Worm (Caenorhabditis elegans): ENCODE results near the gene R11E3.1.

Gene R11E3.1

DNA sequence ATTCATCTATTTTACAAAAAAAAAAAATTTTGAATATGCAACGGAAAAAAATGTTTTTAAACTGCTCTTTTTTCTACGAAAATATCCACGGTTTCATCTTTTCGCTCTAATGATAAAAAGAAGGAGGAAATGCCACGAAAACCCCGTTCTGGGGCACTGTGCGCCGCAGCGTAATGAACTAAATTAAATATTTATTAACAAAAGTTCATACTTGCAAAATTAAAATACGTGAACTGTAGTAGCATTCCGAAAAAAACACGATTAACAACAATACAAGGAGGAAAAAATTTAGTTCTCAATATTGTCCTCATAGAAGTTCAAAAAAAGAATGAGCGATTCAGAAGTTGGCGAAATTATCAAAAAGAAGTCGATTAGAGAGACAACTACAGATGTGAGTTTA, at the start of gene R11E3.1:
R11E3.1 (plus strand) TSS at position 301 of the 400 bp plus-strand sequence.
- TF ChIP-seq cnd-1 (tag; optimal IDR thresholded peaks at IDR 0.05) (no peak), ces-1 (GFP tag; optimal IDR thresholded peaks at IDR 0.05) (no peak), sptf-1 (tag; optimal IDR thresholded peaks at IDR 0.05) (no peak), snpc-4 (tag; optimal IDR thresholded peaks at IDR 0.05) (no peak), tbx-8 (GFP tag; optimal IDR thresholded peaks at IDR 0.05) (no peak)

DNA sequence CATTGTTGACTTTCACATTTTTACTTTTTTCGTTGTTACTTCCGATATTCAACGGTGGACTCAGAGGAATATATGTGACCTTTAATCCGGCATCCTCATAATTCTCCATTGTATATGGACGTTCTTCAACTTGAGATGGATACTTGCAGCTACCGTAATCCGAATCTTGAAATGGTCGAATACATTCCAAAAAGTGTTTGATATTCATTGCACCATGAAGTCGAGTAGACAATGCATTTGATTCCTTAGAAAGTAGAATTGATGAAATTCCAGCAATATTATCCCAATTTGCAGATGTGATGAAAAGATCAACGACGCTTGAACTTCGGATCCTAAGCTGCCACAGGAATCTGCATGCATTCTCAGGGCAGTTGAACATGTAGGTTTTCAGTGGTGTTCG, 47.1 kb upstream of the R11E3.1 start:
- TF ChIP-seq snpc-4 (tag; optimal IDR thresholded peaks at IDR 0.05) (no peak), bed-3 (GFP tag; optimal IDR thresholded peaks at IDR 0.05) (no peak), ces-1 (GFP tag; optimal IDR thresholded peaks at IDR 0.05) (no peak), pha-4 (tag; optimal IDR thresholded peaks at IDR 0.05) (no peak), ztf-11 (tag; optimal IDR thresholded peaks at IDR 0.05) (no peak), nhr-2 (tag; optimal IDR thresholded peaks at IDR 0.05) (no peak), mab-5 (tag; optimal IDR thresholded peaks at IDR 0.05) (no peak), ceh-83 (GFP tag; optimal IDR thresholded peaks at IDR 0.05) (no peak), sem-2 (GFP tag; optimal IDR thresholded peaks at IDR 0.05) (no peak), elt-1 (tag; optimal IDR thresholded peaks at IDR 0.05; ENCODE audit: borderline replicate concordance, insufficient read depth) (no peak), sptf-1 (tag; optimal IDR thresholded peaks at IDR 0.05) (no peak), M03D4.4 (tag; optimal IDR thresholded peaks at IDR 0.05) (no peak), tbx-8 (GFP tag; optimal IDR thresholded peaks at IDR 0.05) (no peak)

DNA sequence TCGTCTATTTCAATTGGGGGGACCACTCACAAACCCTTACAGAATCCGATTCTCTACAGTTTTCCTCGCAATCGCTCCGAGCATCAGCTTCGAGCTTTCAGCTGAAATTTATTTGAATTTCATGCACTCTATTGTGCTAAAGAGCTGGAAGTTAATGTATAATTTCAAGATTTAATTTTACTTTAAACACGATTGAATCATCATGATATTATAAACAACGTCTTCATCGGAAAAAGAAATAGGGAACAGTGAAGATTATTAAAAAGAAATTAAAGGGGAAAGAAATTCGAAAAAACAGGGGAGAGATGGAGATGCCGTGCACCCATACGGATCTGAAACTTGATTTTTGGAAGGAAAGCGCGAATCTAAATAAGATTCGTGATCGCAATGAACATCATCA, 45.4 kb upstream of the R11E3.1 start, which contains the start of gene hoe-1:
hoe-1 (minus strand) TSS at position 101 of the 400 bp plus-strand sequence.
- no peak for TF ChIP-seq sptf-1 (tag; optimal IDR thresholded peaks at IDR 0.05)
- no peak for TF ChIP-seq ceh-39 (tag; optimal IDR thresholded peaks at IDR 0.05)
- no peak for TF ChIP-seq nhr-76 (tag; optimal IDR thresholded peaks at IDR 0.05)
- TF ChIP-seq tbx-8 (GFP tag; optimal IDR thresholded peaks at IDR 0.05): no peak
- TF ChIP-seq ztf-11 (tag; optimal IDR thresholded peaks at IDR 0.05): no peak

DNA sequence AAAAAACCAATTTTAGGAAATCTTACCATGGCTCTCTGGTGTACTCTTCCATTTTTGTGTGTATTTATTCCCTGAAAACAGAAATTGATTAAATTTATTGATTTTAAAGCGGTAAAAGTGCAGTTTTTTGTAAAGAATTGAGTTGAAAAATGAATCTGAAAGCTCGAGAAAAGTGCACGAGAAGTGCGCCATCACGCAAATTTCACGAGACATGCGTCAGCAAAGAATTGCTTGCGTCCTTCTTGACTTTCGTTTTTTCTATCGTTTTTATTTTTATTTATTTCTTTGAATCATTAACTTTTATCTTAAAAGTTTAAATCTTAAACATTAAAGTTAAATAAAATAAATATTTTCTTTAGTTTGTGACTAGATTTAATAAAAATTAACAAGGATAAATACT, 44.1 kb upstream of the R11E3.1 start, which contains the start of gene timm-17B.1:
timm-17B.1 (minus strand) TSS at position 71 of the 400 bp plus-strand sequence.
- TF ChIP-seq hlh-1 (tag; optimal IDR thresholded peaks at IDR 0.05) (no peak), mep-1 (tag; optimal IDR thresholded peaks at IDR 0.05) (peak; percentile 68), ces-1 (GFP tag; optimal IDR thresholded peaks at IDR 0.05) (peak; percentile 49), lsy-2 (tag; optimal IDR thresholded peaks at IDR 0.05) (peak; percentile 83), nhr-28 (tag; optimal IDR thresholded peaks at IDR 0.05) (no peak), nhr-237 (tag; optimal IDR thresholded peaks at IDR 0.05) (peak; percentile 33), lin-13 (tag; optimal IDR thresholded peaks at IDR 0.05) (peak; percentile 68), pha-4 (tag; optimal IDR thresholded peaks at IDR 0.05) (peak; percentile 1), nhr-2 (tag; optimal IDR thresholded peaks at IDR 0.05) (no peak)

DNA sequence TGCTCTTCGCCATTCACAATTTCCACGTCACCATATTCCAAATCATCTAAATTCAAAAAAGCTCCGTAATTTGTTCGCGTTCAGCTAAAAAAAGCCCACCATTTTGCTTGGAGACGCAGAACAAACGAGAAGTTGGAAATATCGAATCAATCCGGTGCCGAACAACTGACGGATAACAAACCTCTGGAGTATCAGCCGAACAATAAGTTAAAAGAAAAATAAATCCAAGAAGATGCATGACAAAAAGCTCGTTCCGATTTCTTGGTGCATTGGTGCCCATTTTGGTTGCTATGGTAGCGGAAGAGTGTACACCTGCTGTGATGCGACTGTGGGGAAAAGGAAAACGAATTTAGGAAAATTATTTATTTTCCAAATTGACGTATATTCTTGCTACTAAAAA, 42.0 kb upstream of the R11E3.1 start, which contains the start of gene tctn-1:
tctn-1 (minus strand) TSS at position 280 of the 400 bp plus-strand sequence.
- TF ChIP-seq hlh-1 (tag; optimal IDR thresholded peaks at IDR 0.05): peak; percentile 30
- no peak for TF ChIP-seq ceh-43 (GFP tag; optimal IDR thresholded peaks at IDR 0.05)
- TF ChIP-seq cnd-1 (tag; optimal IDR thresholded peaks at IDR 0.05): no peak
- TF ChIP-seq snpc-4 (tag; optimal IDR thresholded peaks at IDR 0.05): no peak

DNA sequence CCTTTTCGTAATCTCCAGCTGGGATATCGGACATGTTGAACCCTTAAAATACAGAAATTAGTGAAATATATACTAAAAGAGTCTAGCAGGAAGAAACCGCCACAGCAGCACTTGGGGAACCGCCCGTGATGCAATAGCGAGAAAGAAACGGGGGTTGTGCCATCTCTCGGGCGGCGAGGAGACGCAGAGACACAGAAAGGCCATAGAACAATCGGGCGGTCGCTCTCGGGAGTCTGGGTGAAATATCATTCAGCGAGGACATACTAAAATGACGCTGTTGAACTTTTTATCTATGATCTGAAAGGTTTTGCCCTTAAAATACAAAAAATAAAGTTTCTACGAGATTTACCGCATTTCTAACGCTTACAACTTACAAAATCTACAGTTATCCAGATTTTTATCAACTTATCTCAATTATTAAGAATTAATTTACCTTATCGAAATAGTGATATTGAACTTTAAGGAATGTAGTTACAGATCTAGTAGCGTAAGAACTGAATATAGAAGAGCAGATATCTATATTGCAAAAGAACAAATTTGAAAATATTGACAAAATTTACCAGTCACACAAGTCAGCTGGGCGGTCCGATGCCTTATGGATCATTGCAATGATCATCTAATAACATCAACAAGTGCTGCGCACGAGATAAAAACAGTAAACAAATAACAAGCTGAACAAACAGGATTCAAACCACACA, 41.0 kb upstream of the R11E3.1 start, which contains the start of gene cyc-2.1:
cyc-2.1 (minus strand) TSS at position 605 of the 698 bp plus-strand sequence.
- TF ChIP-seq lsy-2 (tag; optimal IDR thresholded peaks at IDR 0.05) (peak; percentile 76), unc-62 (GFP tag; optimal IDR thresholded peaks at IDR 0.05) (no peak), mep-1 (tag; optimal IDR thresholded peaks at IDR 0.05) (peak; percentile 55), drap-1 (GFP tag; optimal IDR thresholded peaks at IDR 0.05) (peak; percentile 33), sptf-1 (tag; optimal IDR thresholded peaks at IDR 0.05) (peak; percentile 58), zip-8 (tag; optimal IDR thresholded peaks at IDR 0.05) (peak; percentile 30), flh-1 (GFP tag; optimal IDR thresholded peaks at IDR 0.05) (peak; percentile 4), blmp-1 (tag; optimal IDR thresholded peaks at IDR 0.05) (no peak), bed-3 (GFP tag; optimal IDR thresholded peaks at IDR 0.05) (no peak), pha-4 (tag; optimal IDR thresholded peaks at IDR 0.05) (peak; percentile 22), M03D4.4 (tag; optimal IDR thresholded peaks at IDR 0.05) (peak; percentile 31), ham-2 (GFP tag; optimal IDR thresholded peaks at IDR 0.05) (no peak), nhr-237 (tag; optimal IDR thresholded peaks at IDR 0.05) (peak; percentile 6), tbx-8 (GFP tag; optimal IDR thresholded peaks at IDR 0.05) (no peak), mab-5 (tag; optimal IDR thresholded peaks at IDR 0.05) (no peak), lin-32 (GFP tag; optimal IDR thresholded peaks at IDR 0.05) (no peak), ces-1 (GFP tag; optimal IDR thresholded peaks at IDR 0.05) (peak; percentile 22), unc-120 (tag; optimal IDR thresholded peaks at IDR 0.05; ENCODE audit: poor library complexity, severe bottlenecking) (no peak), snpc-4 (tag; optimal IDR thresholded peaks at IDR 0.05) (no peak)

Data from whole organism, mixed stage, embryonic.